Fruit fly (Drosophila melanogaster) whole organism, embryonic: ENCODE measurements around the gene iav.
A peak's percentile ranks its signal among the peaks of the same experiment; 100 is the strongest.

Source experiments
- Atf-2 ChIP-seq: fragments of 200-800 bp; sonication (Bioruptor generic); optimal IDR thresholded peaks from 2 replicates; lab custom pipeline; 2016; ENCODE audit warnings: missing biosample characterization, missing genetic modification characterization
- CG10321 ChIP-seq: fragments of 200-800 bp; sonication (Bioruptor generic); IDR thresholded peaks from 2 replicates; pipeline ENCODE4 v1.3.6; 2022; ENCODE audit warnings: missing biosample characterization, missing genetic modification characterization
- CG13775 ChIP-seq: fragments of 200-800 bp; sonication (Bioruptor generic); optimal IDR thresholded peaks from 3 replicates; lab custom pipeline; 2017; ENCODE audit warnings: missing biosample characterization, mild to moderate bottlenecking, missing genetic modification characterization
- CG15011 ChIP-seq: fragments of 200-800 bp; sonication (Bioruptor generic); optimal IDR thresholded peaks from 3 replicates; lab custom pipeline; 2018; ENCODE audit warnings: missing biosample characterization, mild to moderate bottlenecking, missing genetic modification characterization
- CG1647 ChIP-seq: fragments of 200-800 bp; sonication (Bioruptor generic); optimal IDR thresholded peaks from 3 replicates; lab custom pipeline; 2016; ENCODE audit warnings: missing biosample characterization, missing genetic modification characterization
- CG16813 ChIP-seq: fragments of 200-800 bp; sonication (Bioruptor generic); IDR thresholded peaks from 3 replicates; pipeline ENCODE4 v1.3.6; 2022; ENCODE audit warnings: missing biosample characterization, missing genetic modification characterization; ENCODE audit not compliant: partially characterized antibody
- CG16863 ChIP-seq: fragments of 200-800 bp; sonication (Bioruptor generic); optimal IDR thresholded peaks from 3 replicates; lab custom pipeline; 2016; ENCODE audit warnings: missing biosample characterization, missing genetic modification characterization
- CG17568 ChIP-seq: fragments of 200-800 bp; sonication (Bioruptor generic); optimal IDR thresholded peaks from 2 replicates; lab custom pipeline; 2018; ENCODE audit warnings: missing biosample characterization, mild to moderate bottlenecking, missing genetic modification characterization, moderate library complexity
- CG17802 ChIP-seq: fragments of 200-800 bp; sonication (Bioruptor generic); optimal IDR thresholded peaks from 2 replicates; lab custom pipeline; 2018; ENCODE audit warnings: missing biosample characterization, mild to moderate bottlenecking, missing genetic modification characterization, moderate library complexity
- CG18619 ChIP-seq: fragments of 200-800 bp; sonication (Bioruptor generic); optimal IDR thresholded peaks from 3 replicates; lab custom pipeline; 2017; ENCODE audit warnings: missing biosample characterization, mild to moderate bottlenecking, missing genetic modification characterization
- CG3163 ChIP-seq: fragments of 200-800 bp; sonication (Bioruptor generic); optimal IDR thresholded peaks from 3 replicates; lab custom pipeline; 2016; ENCODE audit warnings: missing biosample characterization, missing genetic modification characterization
- CG3838 ChIP-seq: fragments of 200-800 bp; sonication (Bioruptor generic); optimal IDR thresholded peaks from 3 replicates; lab custom pipeline; 2016; ENCODE audit warnings: missing biosample characterization, missing genetic modification characterization
- CG4328 ChIP-seq: fragments of 200-800 bp; sonication (Bioruptor generic); optimal IDR thresholded peaks from 3 replicates; lab custom pipeline; 2017; ENCODE audit warnings: missing biosample characterization, missing genetic modification reagents, missing genetic modification characterization
- CG6683 ChIP-seq: fragments of 200-800 bp; sonication (Bioruptor generic); optimal IDR thresholded peaks from 2 replicates; lab custom pipeline; 2017; ENCODE audit warnings: missing biosample characterization, mild to moderate bottlenecking, missing genetic modification characterization, missing genetic modification reagents
- CG7963 ChIP-seq: fragments of 200-800 bp; sonication (Bioruptor generic); IDR thresholded peaks from 3 replicates; pipeline ENCODE4 v1.3.6; 2022; ENCODE audit warnings: missing biosample characterization, missing genetic modification characterization; ENCODE audit not compliant: partially characterized antibody
- CG8281 ChIP-seq: fragments of 200-800 bp; sonication (Bioruptor generic); optimal IDR thresholded peaks from 2 replicates; lab custom pipeline; 2018; ENCODE audit warnings: missing biosample characterization, mild to moderate bottlenecking, missing genetic modification characterization, moderate library complexity
- CkIIα-i1 ChIP-seq: fragments of 200-800 bp; sonication (Bioruptor generic); IDR thresholded peaks from 2 replicates; pipeline ENCODE4 v1.3.6; 2022; ENCODE audit warnings: missing biosample characterization, missing genetic modification characterization
- Dll ChIP-seq: fragments of 200-800 bp; sonication (Bioruptor generic); IDR thresholded peaks from 4 replicates; pipeline ENCODE4 v1.3.6; 2022; ENCODE audit warnings: missing biosample characterization, missing genetic modification characterization; ENCODE audit not compliant: partially characterized antibody
- Doc3 ChIP-seq: fragments of 200-800 bp; sonication (Bioruptor generic); IDR thresholded peaks from 3 replicates; pipeline ENCODE4 v1.3.6; 2022; ENCODE audit warnings: missing biosample characterization, missing genetic modification characterization; ENCODE audit not compliant: partially characterized antibody
- HLH54F ChIP-seq: fragments of 200-800 bp; sonication (Bioruptor generic); optimal IDR thresholded peaks from 3 replicates; lab custom pipeline; 2016; ENCODE audit warnings: missing biosample characterization, missing genetic modification characterization
- Lhr ChIP-seq: fragments of 200-800 bp; sonication (Bioruptor generic); optimal IDR thresholded peaks from 3 replicates; lab custom pipeline; 2017; ENCODE audit warnings: mild to moderate bottlenecking, missing biosample characterization, missing genetic modification reagents, missing genetic modification characterization
- Lpt ChIP-seq: fragments of >200 bp; optimal IDR thresholded peaks from 2 replicates; lab custom pipeline; 2018; ENCODE audit warnings: missing biosample characterization, missing genetic modification characterization
- MTF-1 ChIP-seq: fragments of 200-800 bp; sonication (Bioruptor generic); optimal IDR thresholded peaks from 2 replicates; lab custom pipeline; 2018; ENCODE audit warnings: missing biosample characterization, mild to moderate bottlenecking, missing genetic modification characterization, borderline replicate concordance
- Myb ChIP-seq: fragments of 200-800 bp; sonication (Bioruptor generic); optimal IDR thresholded peaks from 2 replicates; lab custom pipeline; 2016; ENCODE audit warnings: missing biosample characterization, missing genetic modification characterization
- Nf-YA ChIP-seq: fragments of 200-800 bp; sonication (Bioruptor generic); IDR thresholded peaks from 2 replicates; pipeline ENCODE4 v1.3.6; 2022; ENCODE audit warnings: missing biosample characterization, missing genetic modification characterization
- Ravus ChIP-seq: fragments of 200-800 bp; sonication (Bioruptor generic); IDR thresholded peaks from 2 replicates; pipeline ENCODE4 v1.3.6; 2022; ENCODE audit warnings: missing biosample characterization, missing genetic modification characterization
- Spps ChIP-seq: fragments of 200-800 bp; sonication (Bioruptor generic); optimal IDR thresholded peaks from 2 replicates; lab custom pipeline; 2018; ENCODE audit warnings: missing biosample characterization, mild to moderate bottlenecking, missing genetic modification characterization
- Ssrp ChIP-seq: fragments of 200-800 bp; sonication (Bioruptor generic); optimal IDR thresholded peaks from 2 replicates; lab custom pipeline; 2018; ENCODE audit warnings: missing biosample characterization, mild to moderate bottlenecking, missing genetic modification characterization, moderate library complexity
- TFAM ChIP-seq: fragments of 200-800 bp; sonication (Bioruptor generic); optimal IDR thresholded peaks from 2 replicates; lab custom pipeline; 2017; ENCODE audit warnings: missing biosample characterization, missing genetic modification characterization, inconsistent platforms
- ash1 ChIP-seq: fragments of 200-800 bp; sonication (Bioruptor generic); optimal IDR thresholded peaks from 2 replicates; lab custom pipeline; 2018; ENCODE audit warnings: missing biosample characterization, mild to moderate bottlenecking, missing genetic modification characterization
- az2 ChIP-seq: fragments of 200-800 bp; sonication (Bioruptor generic); optimal IDR thresholded peaks from 3 replicates; lab custom pipeline; 2016; ENCODE audit warnings: missing biosample characterization, missing genetic modification characterization
- bbx ChIP-seq: fragments of 200-800 bp; sonication (Bioruptor generic); IDR thresholded peaks from 2 replicates; pipeline ENCODE4 v1.3.6; 2022; ENCODE audit warnings: missing biosample characterization, missing genetic modification characterization; ENCODE audit not compliant: partially characterized antibody
- br ChIP-seq: fragments of >200 bp; optimal IDR thresholded peaks from 2 replicates; lab custom pipeline; 2017
- dan ChIP-seq: fragments of 200-800 bp; sonication (Bioruptor generic); IDR thresholded peaks from 2 replicates; pipeline ENCODE4 v1.3.6; 2022; ENCODE audit warnings: missing biosample characterization, missing genetic modification characterization
- disco-r ChIP-seq: fragments of 200-800 bp; sonication (Bioruptor generic); optimal IDR thresholded peaks from 2 replicates; lab custom pipeline; 2016; ENCODE audit warnings: missing biosample characterization, missing genetic modification characterization
- en ChIP-seq: fragments of 200-800 bp; sonication (Bioruptor generic); optimal IDR thresholded peaks from 2 replicates; lab custom pipeline; 2016; ENCODE audit warnings: missing biosample characterization, missing genetic modification characterization
- gro ChIP-seq: fragments of 200-800 bp; sonication (Bioruptor generic); optimal IDR thresholded peaks from 2 replicates; lab custom pipeline; 2016; ENCODE audit warnings: missing biosample characterization, missing genetic modification characterization
- oc ChIP-seq: fragments of 200-800 bp; sonication (Bioruptor generic); optimal IDR thresholded peaks from 2 replicates; lab custom pipeline; 2018; ENCODE audit warnings: missing biosample characterization, mild to moderate bottlenecking, missing genetic modification characterization, moderate library complexity
- peb ChIP-seq: fragments of 200-800 bp; sonication (Bioruptor generic); IDR thresholded peaks from 2 replicates; pipeline ENCODE4 v1.3.6; 2022; ENCODE audit warnings: missing biosample characterization, missing genetic modification characterization
- run ChIP-seq: fragments of 200-800 bp; sonication (Bioruptor generic); optimal IDR thresholded peaks from 3 replicates; lab custom pipeline; 2018; ENCODE audit warnings: missing biosample characterization, mild to moderate bottlenecking, missing genetic modification characterization
- sisA ChIP-seq: fragments of 200-800 bp; sonication (Bioruptor generic); IDR thresholded peaks from 2 replicates; pipeline ENCODE4 v1.3.6; 2022; ENCODE audit warnings: missing biosample characterization, missing genetic modification characterization
- stwl ChIP-seq: fragments of 200-800 bp; sonication (Bioruptor generic); optimal IDR thresholded peaks from 3 replicates; lab custom pipeline; 2018; ENCODE audit warnings: missing biosample characterization, mild to moderate bottlenecking, missing genetic modification characterization, moderate library complexity
- tll ChIP-seq, 2 experiments: fragments of 200-800 bp in 1 of 2; fragments of >200 bp in 1 of 2; sonication (Bioruptor generic) in 1 of 2; optimal IDR thresholded peaks; 2 replicates each; lab custom pipeline; 2017 to 2019; ENCODE audit warnings: missing biosample characterization in 2 of 2, missing genetic modification characterization in 2 of 2, mild to moderate bottlenecking in 1 of 2, moderate library complexity in 1 of 2
- twi ChIP-seq: fragments of 200-800 bp; optimal IDR thresholded peaks from 2 replicates; lab custom pipeline; 2019; ENCODE audit warnings: missing biosample characterization, mild to moderate bottlenecking, missing genetic modification characterization, moderate library complexity
- usp ChIP-seq: fragments of >200 bp; optimal IDR thresholded peaks from 2 replicates; lab custom pipeline; 2017; ENCODE audit warnings: missing biosample characterization, missing genetic modification characterization
- vfl ChIP-seq: fragments of 200-800 bp; sonication (Bioruptor generic); optimal IDR thresholded peaks from 2 replicates; lab custom pipeline; 2016; ENCODE audit warnings: missing biosample characterization, missing genetic modification characterization
- vnd ChIP-seq: fragments of 200-800 bp; sonication (Bioruptor generic); IDR thresholded peaks from 3 replicates; pipeline ENCODE4 v1.3.6; 2022; ENCODE audit warnings: missing biosample characterization, missing genetic modification characterization; ENCODE audit not compliant: partially characterized antibody
- vvl ChIP-seq: fragments of 200-800 bp; sonication (Bioruptor generic); IDR thresholded peaks from 2 replicates; pipeline ENCODE4 v1.3.6; 2022; ENCODE audit warnings: missing biosample characterization, missing genetic modification characterization
- zen2 ChIP-seq: fragments of 200-800 bp; sonication (Bioruptor generic); IDR thresholded peaks from 3 replicates; pipeline ENCODE4 v1.3.6; 2022; ENCODE audit warnings: missing biosample characterization, missing genetic modification characterization; ENCODE audit not compliant: partially characterized antibody
- zfh1 ChIP-seq: fragments of 200-800 bp; sonication (Bioruptor generic); IDR thresholded peaks from 3 replicates; pipeline ENCODE4 v1.3.6; 2022; ENCODE audit warnings: missing biosample characterization, missing genetic modification characterization
- zfh2 ChIP-seq: fragments of 200-800 bp; sonication (Bioruptor generic); optimal IDR thresholded peaks from 2 replicates; lab custom pipeline; 2016; ENCODE audit warnings: missing biosample characterization, missing genetic modification characterization

iav gene

DNA sequence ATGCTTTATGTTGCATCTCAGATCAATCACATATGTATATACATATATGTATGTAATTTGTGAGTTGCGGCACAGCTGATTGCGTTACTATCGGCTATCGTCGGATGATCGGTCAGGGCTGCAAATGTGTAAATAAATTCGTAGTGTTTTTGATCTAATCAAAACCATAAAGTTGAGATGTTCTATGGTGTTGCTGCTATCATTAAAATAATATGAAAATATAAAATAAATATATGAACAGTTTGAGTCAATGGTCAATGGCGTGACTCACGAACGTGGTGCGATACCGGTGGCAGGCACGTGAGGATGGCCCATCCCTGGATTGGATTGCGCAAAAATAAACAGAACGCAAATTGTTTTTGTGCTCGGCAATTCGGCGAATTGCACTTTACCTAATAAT lies 42.9 kb upstream of the iav start, which contains the start of gene Coq7 (continued):
- TF ChIP-seq CG16813 (GFP tag; lab: Robert Waterston, UW) (peak; percentile 98), CG17802 (peak; percentile 58), CG1647 (GFP tag; lab: Kevin White, UChicago) (peak; percentile 53), CG3838 (GFP tag; lab: Kevin White, UChicago) (no peak), usp (GFP tag; lab: Kevin White, UChicago) (no peak), CG8281 (tag; lab: Kevin White, UChicago) (no peak), run (tag; lab: Kevin White, UChicago) (no peak), CG10321 (GFP tag; lab: Robert Waterston, UW) (peak; percentile 46), dan (GFP tag; lab: Robert Waterston, UW) (peak; percentile 81), HLH54F (peak; percentile 59), sisA (GFP tag; lab: Robert Waterston, UW) (peak; percentile 93), Doc3 (GFP tag; lab: Robert Waterston, UW) (peak; percentile 99), stwl (tag; lab: Kevin White, UChicago) (peak; percentile 63), zen2 (GFP tag; lab: Robert Waterston, UW) (peak; percentile 97), CG17568 (no peak), CG7963 (GFP tag; lab: Robert Waterston, UW) (peak; percentile 89), MTF-1 (GFP tag; lab: Kevin White, UChicago) (peak; percentile 56), CG3163 (GFP tag; lab: Kevin White, UChicago) (no peak), az2 (GFP tag; lab: Kevin White, UChicago) (peak; percentile 88), bbx (GFP tag; lab: Robert Waterston, UW) (peak; percentile 95), CG13775 (GFP tag; lab: Kevin White, UChicago) (peak; percentile 88), CG15011 (GFP tag; lab: Kevin White, UChicago) (no peak), CG6683 (GFP tag; lab: Kevin White, UChicago) (peak; percentile 66), TFAM (GFP tag; lab: Kevin White, UChicago) (peak; percentile 11), vnd (GFP tag; lab: Robert Waterston, UW) (peak; percentile 99), br (lab: Kevin White, UChicago) (no peak), CG18619 (peak; percentile 80), en (GFP tag; lab: Kevin White, UChicago) (no peak), peb (GFP tag; lab: Robert Waterston, UW) (peak; percentile 73), gro (GFP tag; lab: Kevin White, UChicago) (no peak), Lpt (GFP tag; lab: Kevin White, UChicago) (no peak), zfh1 (GFP tag; lab: Robert Waterston, UW) (peak; percentile 94), disco-r (GFP tag; lab: Kevin White, UChicago) (no peak), Ravus (GFP tag; lab: Robert Waterston, UW) (peak; percentile 62), CkIIα-i1 (0 out of 2 replicates have a peak, but pooled peaks have one; percentile 6), Atf-2 (GFP tag; lab: Kevin White, UChicago) (peak; percentile 2), vvl (GFP tag; lab: Robert Waterston, UW) (peak; percentile 96), CG4328 (peak; percentile 68), ash1 (no peak), oc (tag; lab: Kevin White, UChicago) (no peak), Lhr (GFP tag; lab: Kevin White, UChicago) (peak; percentile 67), tll (GFP tag; optimal IDR thresholded peaks at IDR 0.05; lab: Kevin White, UChicago) (no peak), twi (tag; lab: Kevin White, UChicago) (peak; percentile 81), Myb (GFP tag; lab: Kevin White, UChicago) (peak; percentile 17), Dll (GFP tag; lab: Robert Waterston, UW) (peak; percentile 99), zfh2 (GFP tag; lab: Kevin White, UChicago) (peak; percentile 61), vfl (GFP tag; lab: Kevin White, UChicago) (peak; percentile 74), Spps (tag; lab: Kevin White, UChicago) (peak; percentile 73), Ssrp (tag; lab: Kevin White, UChicago) (peak; percentile 84), CG16863 (GFP tag; lab: Kevin White, UChicago) (peak; percentile 45), Nf-YA (peak; percentile 74; the same call in 1 of the 2 replicates)
